Worm (Caenorhabditis elegans) whole organism, L4/young adult: ENCODE results near the gene arrd-26.

Experiments used
- W03F9.2 ChIP-seq: fragments of 150-350 bp; optimal IDR thresholded peaks from 2 replicates; lab custom pipeline; 2014; ENCODE audit warnings: missing biosample characterization, missing genetic modification characterization
- dao-5 ChIP-seq: sonication (generic microtip); optimal IDR thresholded peaks from 2 replicates; lab custom pipeline; 2016; ENCODE audit warnings: missing genotype, missing genetic modification characterization, moderate library complexity, missing compliant biosample characterization
- him-1 ChIP-seq: sonication (generic microtip); optimal IDR thresholded peaks from 2 replicates; lab custom pipeline; 2016; ENCODE audit warnings: missing genotype, missing genetic modification reagents, missing genetic modification characterization, missing compliant biosample characterization

arrd-26 gene

ce11 chrIV:2099771-2100170, 33.8 kb downstream of the arrd-26 start, which contains the start of gene C23H5.11:
Gene C23H5.11 (minus strand): TSS chrIV:2099871.
- TF ChIP-seq him-1 (tag; lab: Kevin White, UChicago): no peak

ce11 chrIV:2102793-2103192, 36.8 kb downstream of the arrd-26 start, which contains the start of gene C23H5.15:
Gene C23H5.15 (minus strand): TSS chrIV:2102893.
- TF ChIP-seq him-1 (tag; lab: Kevin White, UChicago) (no peak), dao-5 (no peak), W03F9.2 (tag; lab: Kevin White, UChicago) (no peak)

ce11 chrIV:2106708-2107107, 40.7 kb downstream of the arrd-26 start:
- TF ChIP-seq dao-5 (no peak), W03F9.2 (tag; lab: Kevin White, UChicago) (no peak), him-1 (tag; lab: Kevin White, UChicago) (no peak)

ce11 chrIV:2111300-2111874, 45.4 kb downstream of the arrd-26 start, which contains the start of gene che-6:
Gene che-6 (minus strand): TSS chrIV:2111408.
- no peak for TF ChIP-seq dao-5
- TF ChIP-seq W03F9.2 (tag; lab: Kevin White, UChicago): no peak
- no peak for TF ChIP-seq him-1 (tag; lab: Kevin White, UChicago)

ce11 chrIV:2113362-2114056, 47.5 kb downstream of the arrd-26 start, which contains the start of gene C23H5.8:
Gene C23H5.8 (minus strand): TSS chrIV:2113412.
- TF ChIP-seq dao-5: no peak
- TF ChIP-seq W03F9.2 (tag; lab: Kevin White, UChicago): no peak
- no peak for TF ChIP-seq him-1 (tag; lab: Kevin White, UChicago)

- TF ChIP-seq him-1 (tag; lab: Kevin White, UChicago) (no peak), dao-5 (no peak), W03F9.2 (tag; lab: Kevin White, UChicago) (no peak)
Observed at ce11 chrIV:2114337-2114736, 48.3 kb downstream of the arrd-26 start, which contains the start of gene xbx-4. Gene xbx-4 (plus strand): TSS chrIV:2114637.

ce11 chrIV:2117268-2117667, 51.3 kb downstream of the arrd-26 start:
- no peak for TF ChIP-seq dao-5
- TF ChIP-seq him-1 (tag; lab: Kevin White, UChicago): no peak
- TF ChIP-seq W03F9.2 (tag; lab: Kevin White, UChicago): no peak
